Fruit fly (Drosophila melanogaster) S2 (cell line): ENCODE measurements around the gene Pih1D1.

ENCODE experiments used
- CG8478 ChIP-seq: fragments of >200 bp; optimal IDR thresholded peaks from 2 replicates; lab custom pipeline; 2018
- CTCF ChIP-seq, 2 experiments: fragments of >200 bp; optimal IDR thresholded peaks; 2 replicates each; lab custom pipeline; 2018

Gene Pih1D1

dm6 chr2L:12701498-12701897, 20.1 kb downstream of the Pih1D1 start:
- no peak for TF ChIP-seq CG8478 (lab: Kevin White, UChicago)
- no peak for TF ChIP-seq CTCF (optimal IDR thresholded peaks at IDR 0.05; lab: Kevin White, UChicago)

DNA sequence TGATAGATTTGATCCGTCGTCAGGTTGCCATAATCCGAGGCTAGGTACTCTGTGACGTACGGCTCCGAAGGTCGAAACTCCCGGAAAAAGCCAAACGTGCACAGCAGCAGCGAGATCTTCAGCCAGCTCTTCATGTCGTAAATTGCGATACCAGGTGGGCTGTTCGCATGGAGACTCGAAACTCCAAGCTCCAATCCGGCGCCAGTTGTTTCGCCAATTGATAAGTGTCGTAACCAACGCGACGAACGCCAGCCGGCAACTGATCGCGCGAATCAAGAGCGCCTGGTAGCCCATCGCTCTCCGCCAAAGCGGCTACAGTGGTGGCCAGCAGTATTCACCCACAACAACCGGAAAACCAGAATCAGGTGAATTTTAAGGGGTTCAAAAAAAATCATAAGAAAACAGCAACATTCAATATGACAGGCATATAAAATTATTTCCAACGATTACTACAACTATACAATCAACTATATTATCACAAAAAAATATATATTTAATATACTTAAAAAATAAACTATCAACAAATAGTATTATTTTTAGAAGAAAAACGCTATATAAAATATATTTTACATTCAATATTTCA, 21.2 kb downstream of the Pih1D1 start, which contains the start of gene CG17036:
Gene CG17036 (minus strand): TSS at position 366 of the 583 bp plus-strand sequence.
- TF ChIP-seq CTCF (optimal IDR thresholded peaks at IDR 0.05; lab: Kevin White, UChicago) = no peak
- no peak for TF ChIP-seq CG8478 (lab: Kevin White, UChicago)

- no peak for TF ChIP-seq CG8478 (lab: Kevin White, UChicago)
- no peak for TF ChIP-seq CTCF (optimal IDR thresholded peaks at IDR 0.05; lab: Kevin White, UChicago)
Observed at dm6 chr2L:12697223-12697622, 24.4 kb downstream of the Pih1D1 start, which contains the start of gene CG5781. Gene CG5781 (minus strand): TSS chr2L:12697323.

dm6 chr2L:12694823-12695420, 26.7 kb downstream of the Pih1D1 start, which contains the start of the genes IFT43 and PICK1:
Gene IFT43 (minus strand): TSS chr2L:12694988.
Gene PICK1 (plus strand): TSS chr2L:12695033.
- no peak for TF ChIP-seq CTCF (optimal IDR thresholded peaks at IDR 0.05; lab: Kevin White, UChicago)
- TF ChIP-seq CG8478 (lab: Kevin White, UChicago) = no peak

dm6 chr2L:12692343-12693079, 29.1 kb downstream of the Pih1D1 start, which contains the start of the genes CCT4 and CG6153:
Gene CCT4 (minus strand): TSS chr2L:12692934.
Gene CG6153 (plus strand): TSS chr2L:12692993.
- TF ChIP-seq CG8478 (lab: Kevin White, UChicago) (no peak), CTCF (optimal IDR thresholded peaks at IDR 0.05; lab: Kevin White, UChicago) (no peak)

dm6 chr2L:12689281-12689765, 32.3 kb downstream of the Pih1D1 start:
- TF ChIP-seq CTCF (optimal IDR thresholded peaks at IDR 0.05; lab: Kevin White, UChicago) (no peak), CG8478 (lab: Kevin White, UChicago) (no peak)

DNA sequence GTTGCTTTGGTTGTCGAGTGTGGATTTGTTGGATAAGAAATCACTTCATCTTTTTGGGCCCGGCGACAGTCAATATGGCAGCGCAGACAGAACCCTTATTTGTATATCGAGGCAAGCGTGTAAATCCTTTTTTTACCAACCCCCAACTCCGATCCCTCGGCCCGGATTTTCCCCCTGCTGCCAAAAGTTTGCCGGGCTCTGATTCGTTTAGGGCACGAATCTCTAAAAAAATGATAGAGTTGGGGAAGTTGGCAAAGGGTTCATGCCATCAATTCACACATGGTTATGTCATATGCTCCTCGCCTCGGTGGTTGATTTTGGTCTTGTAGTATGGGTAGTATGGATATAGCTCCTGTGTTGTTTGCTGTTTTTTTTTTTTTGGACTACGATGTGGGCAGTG, 34.8 kb downstream of the Pih1D1 start:
- TF ChIP-seq CG8478 (lab: Kevin White, UChicago) (no peak), CTCF (optimal IDR thresholded peaks at IDR 0.05; lab: Kevin White, UChicago) (no peak)

DNA sequence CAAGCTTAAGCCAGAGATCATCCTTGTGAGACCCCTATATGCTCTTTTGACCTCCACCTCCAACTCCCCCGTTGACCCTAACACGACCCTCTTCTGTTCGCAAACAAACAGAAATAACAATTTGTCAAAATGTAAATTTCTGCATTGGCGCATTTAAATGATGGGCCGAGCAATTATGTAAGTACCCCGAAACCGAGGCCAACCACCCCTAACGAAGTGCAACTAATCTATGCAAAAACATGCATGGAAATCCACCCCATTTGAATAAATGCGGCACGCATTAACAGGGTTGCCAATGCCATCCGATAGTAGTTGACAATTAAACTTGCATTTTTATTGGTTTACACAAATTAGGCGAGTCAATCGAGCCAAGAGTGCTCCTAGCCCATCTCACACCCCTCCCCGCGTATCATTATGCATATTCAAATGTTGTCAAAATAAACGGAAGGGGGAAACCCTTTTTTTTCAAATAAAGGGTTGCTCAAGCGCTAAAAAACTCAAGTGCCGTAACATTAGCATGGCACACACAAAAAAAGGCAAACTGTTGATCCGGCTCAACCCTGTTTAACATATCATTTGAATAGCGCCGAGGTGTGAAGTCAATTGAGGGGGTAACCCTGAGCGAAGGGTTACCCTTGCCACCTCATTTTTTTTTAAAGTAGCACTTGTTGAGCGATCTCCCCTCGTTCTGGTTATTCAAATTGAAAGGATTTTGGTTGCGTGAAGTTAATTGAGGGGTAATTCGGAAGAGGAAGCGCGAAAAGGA, 39.9 kb downstream of the Pih1D1 start:
- TF ChIP-seq CTCF (optimal IDR thresholded peaks at IDR 0.05; lab: Kevin White, UChicago) (no peak), CG8478 (lab: Kevin White, UChicago) (no peak)

DNA sequence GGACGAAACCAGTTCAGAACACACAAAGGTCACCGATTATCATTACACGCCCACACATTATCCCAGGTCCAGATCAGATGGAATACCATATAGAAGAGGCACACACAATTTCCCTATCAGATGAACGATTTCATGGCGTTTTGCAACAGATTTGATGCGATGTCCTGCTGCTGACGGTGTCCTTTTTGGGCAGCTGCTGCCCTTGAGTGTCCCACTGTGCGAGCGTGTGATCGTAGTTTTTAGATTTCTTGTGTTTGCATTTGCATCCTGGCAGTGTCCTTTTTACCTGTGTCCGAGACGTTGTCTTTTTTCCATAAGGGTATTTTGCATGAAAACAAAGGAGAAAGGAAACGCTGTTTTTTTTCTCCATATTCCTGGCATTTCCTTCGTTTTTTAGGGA, 42.3 kb downstream of the Pih1D1 start:
- no peak for TF ChIP-seq CG8478 (lab: Kevin White, UChicago)
- no peak for TF ChIP-seq CTCF (optimal IDR thresholded peaks at IDR 0.05; lab: Kevin White, UChicago)

DNA sequence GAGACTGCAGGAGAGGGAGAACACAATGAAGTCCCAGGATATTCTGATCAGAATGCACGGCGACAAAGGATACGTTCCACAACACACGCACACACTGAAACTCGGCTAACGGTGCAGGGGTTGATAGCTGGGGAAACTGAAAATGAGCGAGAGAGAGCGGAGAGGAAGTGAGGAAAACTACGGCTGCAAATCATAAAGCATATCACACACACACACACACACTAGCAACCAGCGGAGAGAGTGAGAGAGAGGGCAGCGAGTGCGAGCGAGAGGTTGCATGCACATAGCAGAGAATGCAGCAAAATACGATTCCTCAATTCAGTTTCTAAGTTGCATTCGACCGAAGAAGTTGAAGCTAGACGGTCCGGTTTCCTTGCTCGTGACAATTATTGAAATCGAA, 43.4 kb downstream of the Pih1D1 start:
- TF ChIP-seq CG8478 (lab: Kevin White, UChicago) = no peak
- TF ChIP-seq CTCF (optimal IDR thresholded peaks at IDR 0.05; lab: Kevin White, UChicago) = no peak

- no peak for TF ChIP-seq CTCF (optimal IDR thresholded peaks at IDR 0.05; lab: Kevin White, UChicago)
- TF ChIP-seq CG8478 (lab: Kevin White, UChicago) = no peak
Observed at dm6 chr2L:12674365-12674764, 47.3 kb downstream of the Pih1D1 start.

- TF ChIP-seq CG8478 (lab: Kevin White, UChicago) (no peak), CTCF (optimal IDR thresholded peaks at IDR 0.05; lab: Kevin White, UChicago) (no peak)
Observed at dm6 chr2L:12672296-12672695, 49.3 kb downstream of the Pih1D1 start.

- TF ChIP-seq CTCF (optimal IDR thresholded peaks at IDR 0.05; lab: Kevin White, UChicago) (no peak), CG8478 (lab: Kevin White, UChicago) (no peak)
Observed at dm6 chr2L:12669614-12670013, 52.0 kb downstream of the Pih1D1 start, which contains the start of gene Nepl7. Gene Nepl7 (minus strand): TSS chr2L:12669714.

- TF ChIP-seq CTCF (optimal IDR thresholded peaks at IDR 0.05; lab: Kevin White, UChicago) = no peak
- no peak for TF ChIP-seq CG8478 (lab: Kevin White, UChicago)
Observed at dm6 chr2L:12666002-12666576, 55.6 kb downstream of the Pih1D1 start.
